Fruit fly (Drosophila melanogaster) whole organism, embryonic: Measurements from ENCODE around the gene aux.
A peak's percentile ranks its signal among the peaks of the same experiment; 100 is the strongest.

Experiments used
- CG11696 ChIP-seq: fragments of 200-800 bp; sonication (Bioruptor generic); IDR thresholded peaks from 2 replicates; pipeline ENCODE4 v1.3.6; 2022; ENCODE audit warnings: missing biosample characterization, missing genetic modification characterization
- CG14050 ChIP-seq: fragments of 200-800 bp; sonication (Bioruptor generic); IDR thresholded peaks from 3 replicates; pipeline ENCODE4 v1.3.6; 2022; ENCODE audit warnings: missing biosample characterization, missing genetic modification characterization
- CG30431 ChIP-seq: fragments of 200-800 bp; sonication (Bioruptor generic); optimal IDR thresholded peaks from 2 replicates; lab custom pipeline; 2017; ENCODE audit warnings: missing biosample characterization, missing genetic modification characterization
- Dll ChIP-seq: fragments of 200-800 bp; sonication (Bioruptor generic); IDR thresholded peaks from 4 replicates; pipeline ENCODE4 v1.3.6; 2022; ENCODE audit warnings: missing biosample characterization, missing genetic modification characterization; ENCODE audit not compliant: partially characterized antibody
- Xbp1 ChIP-seq: fragments of 200-800 bp; sonication (Bioruptor generic); optimal IDR thresholded peaks from 3 replicates; lab custom pipeline; 2016; ENCODE audit warnings: missing biosample characterization, mild to moderate bottlenecking, missing genetic modification characterization
- chinmo ChIP-seq: fragments of 200-800 bp; sonication (Bioruptor generic); IDR thresholded peaks from 4 replicates; pipeline ENCODE4 v1.3.6; 2022; ENCODE audit warnings: missing biosample characterization, missing genetic modification characterization; ENCODE audit not compliant: partially characterized antibody
- ftz-f1 ChIP-seq: fragments of 200-800 bp; sonication (Bioruptor generic); optimal IDR thresholded peaks from 2 replicates; lab custom pipeline; 2016; ENCODE audit warnings: missing biosample characterization, missing genetic modification characterization
- hbn ChIP-seq: fragments of 200-800 bp; sonication (Bioruptor generic); IDR thresholded peaks from 2 replicates; pipeline ENCODE4 v1.3.6; 2022; ENCODE audit warnings: missing biosample characterization, missing genetic modification characterization; ENCODE audit not compliant: partially characterized antibody
- pan ChIP-seq, 4 experiments: fragments of >200 bp in 3 of 4; fragments of 200-800 bp in 1 of 4; sonication (Bioruptor generic) in 1 of 4; optimal IDR thresholded peaks in 3 of 4; IDR thresholded peaks in 1 of 4; 2 replicates each; pipeline versions ENCODE4 v1.3.6 to Lab custom; 2017 to 2022; ENCODE audit warnings: missing biosample characterization in 2 of 4, missing genetic modification characterization in 2 of 4, mixed read lengths in 1 of 4
- schlank ChIP-seq: fragments of 200-800 bp; sonication (Bioruptor generic); optimal IDR thresholded peaks from 2 replicates; lab custom pipeline; 2018; ENCODE audit warnings: missing biosample characterization, mild to moderate bottlenecking, missing genetic modification characterization
- slou ChIP-seq: fragments of 200-800 bp; sonication (Bioruptor generic); optimal IDR thresholded peaks from 3 replicates; lab custom pipeline; 2016; ENCODE audit warnings: missing biosample characterization, missing genetic modification characterization
- vvl ChIP-seq: fragments of 200-800 bp; sonication (Bioruptor generic); IDR thresholded peaks from 2 replicates; pipeline ENCODE4 v1.3.6; 2022; ENCODE audit warnings: missing biosample characterization, missing genetic modification characterization

DNA sequence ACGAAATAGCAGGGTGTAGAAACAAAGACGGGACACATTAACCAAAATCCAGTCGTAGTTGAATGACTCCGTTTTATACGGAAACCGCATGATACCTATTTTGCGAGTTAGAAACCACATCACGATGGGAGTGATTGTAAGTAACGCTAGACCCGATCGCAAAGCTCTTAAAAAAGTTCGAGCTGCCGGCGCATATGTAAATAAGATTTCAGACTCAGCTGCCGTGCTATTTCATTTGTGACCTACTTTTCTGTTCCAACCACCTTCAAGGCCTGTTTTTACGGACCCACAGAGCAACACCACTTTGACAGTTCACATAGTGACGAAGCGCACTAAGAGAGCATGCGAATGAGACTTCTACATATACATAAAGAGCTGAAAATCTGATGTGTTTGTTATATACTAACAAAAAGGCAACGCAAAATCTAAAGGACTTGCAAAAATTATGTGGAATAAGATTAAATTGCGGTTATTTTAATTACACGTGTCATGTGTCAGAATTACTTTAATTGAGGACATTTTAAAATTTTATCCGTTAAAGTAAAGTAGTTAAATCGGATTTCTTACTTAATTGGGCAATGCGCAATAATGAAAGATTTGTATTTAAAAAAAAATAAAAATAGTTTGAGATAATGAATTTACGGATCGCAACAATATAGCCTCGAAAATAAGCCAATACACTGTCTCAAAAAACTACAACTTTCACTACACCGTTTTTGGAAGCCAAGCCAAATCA is 32.7 kb upstream of the aux start:
- TF ChIP-seq ftz-f1 (GFP tag; lab: Kevin White, UChicago) = no peak
- peak; percentile 67; the same call in 1 of the 4 replicates for TF ChIP-seq chinmo (GFP tag; lab: Robert Waterston, UW)
- TF ChIP-seq schlank (tag; lab: Kevin White, UChicago) = no peak
- TF ChIP-seq CG30431 = no peak
- no peak for TF ChIP-seq CG14050
- no peak for TF ChIP-seq hbn (GFP tag; lab: Robert Waterston, UW)
- no peak for TF ChIP-seq Xbp1 (GFP tag; lab: Kevin White, UChicago)
- no peak for TF ChIP-seq pan (optimal IDR thresholded peaks at IDR 0.05; lab: Kevin White, UChicago)
- TF ChIP-seq pan (GFP tag; optimal IDR thresholded peaks at IDR 0.05 in 1 of 2, IDR thresholded peaks at IDR 0.05 in 1 of 2) = no peak
- no peak for TF ChIP-seq Dll (GFP tag; lab: Robert Waterston, UW)
- TF ChIP-seq CG11696 (GFP tag; lab: Robert Waterston, UW) = no peak
- peak; percentile 52; the same call in 1 of the 2 replicates for TF ChIP-seq vvl (GFP tag; lab: Robert Waterston, UW)
- no peak for TF ChIP-seq slou (GFP tag; lab: Kevin White, UChicago)
